Worm (Caenorhabditis elegans) whole organism, midembryonic: ENCODE measurements around the gene C24D10.49.

Experiments
- cog-1 ChIP-seq: sonication (generic microtip); optimal IDR thresholded peaks from 2 replicates; lab custom pipeline; 2016; ENCODE audit warnings: missing genetic modification characterization, missing compliant biosample characterization
- flt-1 ChIP-seq: fragments of 200-800 bp; sonication (Bioruptor generic); IDR thresholded peaks from 2 replicates; pipeline ENCODE4 v1.3.6; 2022; ENCODE audit warnings: missing genetic modification characterization, missing compliant biosample characterization
- klf-2 ChIP-seq: fragments of 200-800 bp; sonication (Bioruptor generic); conservative IDR thresholded peaks from 2 replicates; pipeline ENCODE4 v1.3.6; 2022; ENCODE audit warnings: missing genetic modification reagents, missing genetic modification characterization, missing compliant biosample characterization
- tab-1 ChIP-seq: fragments of 200-800 bp; sonication (Bioruptor generic); IDR thresholded peaks from 2 replicates; pipeline ENCODE4 v1.3.6; 2022; ENCODE audit warnings: missing genetic modification characterization, missing compliant biosample characterization

ce11 chrIV:5188051-5188450 is 30.9 kb upstream of the C24D10.49 start:
- TF ChIP-seq flt-1 (GFP tag; lab: Robert Waterston, UW): no peak
- no peak for TF ChIP-seq cog-1 (tag; lab: Kevin White, UChicago)
- no peak for TF ChIP-seq tab-1 (GFP tag; lab: Robert Waterston, UW)
- TF ChIP-seq klf-2: no peak
